Worm (Caenorhabditis elegans) whole organism, L2 larva: ENCODE data around the gene fnip-2.

Source experiments
- ZK546.5 ChIP-seq: sonication (generic microtip); optimal IDR thresholded peaks from 2 replicates; lab custom pipeline; 2017; ENCODE audit warnings: missing biosample characterization, missing genetic modification characterization
- ama-1 ChIP-seq: fragments of 150-350 bp; optimal IDR thresholded peaks from 2 replicates; lab custom pipeline; 2018; ENCODE audit warnings: inconsistent platforms
- ceh-82 ChIP-seq: fragments of 150-350 bp; optimal IDR thresholded peaks from 2 replicates; lab custom pipeline; 2014; ENCODE audit warnings: missing biosample characterization, missing genetic modification characterization
- dmd-4 ChIP-seq: sonication (generic microtip); optimal IDR thresholded peaks from 2 replicates; lab custom pipeline; 2017; ENCODE audit warnings: missing biosample characterization, missing genetic modification characterization
- elt-1 ChIP-seq: fragments of 150-350 bp; optimal IDR thresholded peaks from 2 replicates; lab custom pipeline; 2014; ENCODE audit warnings: missing biosample characterization, missing genetic modification characterization
- lin-13 ChIP-seq: fragments of 150-350 bp; optimal IDR thresholded peaks from 2 replicates; lab custom pipeline; 2014; ENCODE audit warnings: missing biosample characterization, missing genetic modification reagents, missing genetic modification characterization
- nhr-11 ChIP-seq: fragments of 150-350 bp; optimal IDR thresholded peaks from 2 replicates; lab custom pipeline; 2014; ENCODE audit warnings: missing biosample characterization, missing genetic modification characterization
- nhr-12 ChIP-seq: fragments of 150-350 bp; optimal IDR thresholded peaks from 2 replicates; lab custom pipeline; 2014; ENCODE audit warnings: missing biosample characterization, missing genetic modification characterization
- nhr-25 ChIP-seq: fragments of 150-350 bp; sonication (generic microtip); optimal IDR thresholded peaks from 3 replicates; lab custom pipeline; 2014; ENCODE audit warnings: missing biosample characterization, missing genetic modification characterization
- zag-1 ChIP-seq: fragments of 150-350 bp; optimal IDR thresholded peaks from 2 replicates; lab custom pipeline; 2014; ENCODE audit warnings: missing biosample characterization, missing genetic modification characterization

ce11 chrIV:2172880-2173279 is 49.7 kb upstream of the fnip-2 start:
- TF ChIP-seq zag-1 (tag; lab: Kevin White, UChicago) (no peak), elt-1 (tag; lab: Kevin White, UChicago) (no peak), ama-1 (lab: Kevin White, UChicago) (no peak), ceh-82 (tag; lab: Kevin White, UChicago) (no peak), lin-13 (GFP tag; lab: Kevin White, UChicago) (no peak), ZK546.5 (tag; lab: Kevin White, UChicago) (no peak), nhr-25 (tag; lab: Kevin White, UChicago) (no peak), nhr-12 (tag; lab: Kevin White, UChicago) (no peak), dmd-4 (no peak), nhr-11 (tag; lab: Kevin White, UChicago) (no peak)
